Worm (Caenorhabditis elegans) whole organism, L3 larva: ENCODE measurements around the gene C49F8.14.
A peak's percentile ranks its signal among the peaks of the same experiment; 100 is the strongest.

Experiments used
- R02D3.7 ChIP-seq: fragments of 150-350 bp; optimal IDR thresholded peaks from 2 replicates; lab custom pipeline; 2014; ENCODE audit warnings: missing biosample characterization, missing genetic modification characterization
- aly-2 ChIP-seq: fragments of 150-350 bp; optimal IDR thresholded peaks from 2 replicates; lab custom pipeline; 2014; ENCODE audit warnings: missing biosample characterization, missing genetic modification characterization
- ama-1 ChIP-seq: fragments of 150-350 bp; optimal IDR thresholded peaks from 2 replicates; lab custom pipeline; 2018
- ceh-16 ChIP-seq: sonication (generic microtip); optimal IDR thresholded peaks from 2 replicates; lab custom pipeline; 2017; ENCODE audit warnings: missing biosample characterization, missing genetic modification characterization
- ceh-28 ChIP-seq: fragments of 150-350 bp; optimal IDR thresholded peaks from 2 replicates; lab custom pipeline; 2014; ENCODE audit warnings: missing biosample characterization, missing genetic modification reagents, missing genetic modification characterization
- ceh-82 ChIP-seq: fragments of 150-350 bp; optimal IDR thresholded peaks from 2 replicates; lab custom pipeline; 2014; ENCODE audit warnings: missing biosample characterization, missing genetic modification characterization
- ceh-9 ChIP-seq: sonication (generic microtip); optimal IDR thresholded peaks from 2 replicates; lab custom pipeline; 2018; ENCODE audit warnings: missing biosample characterization, missing genetic modification characterization
- egl-5 ChIP-seq: fragments of 150-350 bp; optimal IDR thresholded peaks from 2 replicates; lab custom pipeline; 2017; ENCODE audit warnings: missing biosample characterization, missing genetic modification reagents, missing genetic modification characterization, inconsistent platforms
- elt-1 ChIP-seq: fragments of 150-350 bp; optimal IDR thresholded peaks from 2 replicates; lab custom pipeline; 2014; ENCODE audit warnings: missing biosample characterization, missing genetic modification characterization
- elt-2 ChIP-seq: sonication (generic microtip); optimal IDR thresholded peaks from 2 replicates; lab custom pipeline; 2016; ENCODE audit warnings: missing genetic modification reagents, mild to moderate bottlenecking, missing genetic modification characterization, missing compliant biosample characterization
- elt-3 ChIP-seq, 3 experiments: fragments of 150-350 bp in 1 of 3; sonication (generic microtip) in 2 of 3; optimal IDR thresholded peaks; 2 replicates in 2 of 3; 4 replicates in 1 of 3; lab custom pipeline; 2014 to 2017; ENCODE audit warnings: missing biosample characterization in 3 of 3, missing genetic modification characterization in 3 of 3
- eor-1 ChIP-seq, 2 experiments: fragments of 150-350 bp; optimal IDR thresholded peaks; 2 replicates each; lab custom pipeline; 2014 to 2018; ENCODE audit warnings: missing biosample characterization in 2 of 2, missing genetic modification characterization in 2 of 2
- fkh-10 ChIP-seq: sonication (generic microtip); optimal IDR thresholded peaks from 2 replicates; lab custom pipeline; 2017; ENCODE audit warnings: missing biosample characterization, missing genetic modification reagents, missing genetic modification characterization
- hmg-11 ChIP-seq: sonication (generic microtip); optimal IDR thresholded peaks from 2 replicates; lab custom pipeline; 2016; ENCODE audit warnings: missing genetic modification characterization, missing compliant biosample characterization
- jun-1 ChIP-seq: fragments of 150-350 bp; optimal IDR thresholded peaks from 2 replicates; lab custom pipeline; 2014; ENCODE audit warnings: missing biosample characterization, missing genetic modification reagents, missing genetic modification characterization
- lin-15B ChIP-seq: fragments of 150-350 bp; optimal IDR thresholded peaks from 2 replicates; lab custom pipeline; 2014; ENCODE audit warnings: missing biosample characterization, missing genetic modification characterization
- lin-39 ChIP-seq: fragments of 150-350 bp; optimal IDR thresholded peaks from 2 replicates; lab custom pipeline; 2018; ENCODE audit warnings: missing biosample characterization, missing genetic modification reagents, missing genetic modification characterization
- mdl-1 ChIP-seq: fragments of 150-350 bp; optimal IDR thresholded peaks from 2 replicates; lab custom pipeline; 2014; ENCODE audit warnings: missing biosample characterization, missing genetic modification characterization
- mml-1 ChIP-seq: fragments of 150-350 bp; sonication (generic microtip); optimal IDR thresholded peaks from 3 replicates; lab custom pipeline; 2014; ENCODE audit warnings: missing biosample characterization, missing genetic modification characterization
- nfya-1 ChIP-seq: sonication (generic microtip); optimal IDR thresholded peaks from 2 replicates; lab custom pipeline; 2017; ENCODE audit warnings: missing genetic modification characterization, mild to moderate bottlenecking, missing compliant biosample characterization, antibody characterized with exemption, moderate library complexity; ENCODE audit not compliant: insufficient read depth
- nhr-11 ChIP-seq: fragments of 150-350 bp; optimal IDR thresholded peaks from 2 replicates; lab custom pipeline; 2014; ENCODE audit warnings: missing biosample characterization, missing genetic modification characterization
- nhr-12 ChIP-seq: fragments of 150-350 bp; optimal IDR thresholded peaks from 2 replicates; lab custom pipeline; 2014; ENCODE audit warnings: missing biosample characterization, missing genetic modification characterization
- nhr-23 ChIP-seq: fragments of 150-350 bp; optimal IDR thresholded peaks from 2 replicates; lab custom pipeline; 2014; ENCODE audit warnings: missing biosample characterization, missing genetic modification reagents, missing genetic modification characterization
- nhr-237 ChIP-seq: fragments of 150-350 bp; optimal IDR thresholded peaks from 2 replicates; lab custom pipeline; 2014; ENCODE audit warnings: missing biosample characterization, missing genetic modification characterization
- nhr-25 ChIP-seq: sonication (generic microtip); optimal IDR thresholded peaks from 2 replicates; lab custom pipeline; 2017; ENCODE audit warnings: missing biosample characterization, missing genetic modification characterization
- nhr-67 ChIP-seq: fragments of 150-350 bp; optimal IDR thresholded peaks from 2 replicates; lab custom pipeline; 2014; ENCODE audit warnings: missing biosample characterization, missing genetic modification characterization
- nhr-76 ChIP-seq: fragments of 150-350 bp; sonication (generic microtip); optimal IDR thresholded peaks from 5 replicates; lab custom pipeline; 2014; ENCODE audit warnings: missing biosample characterization, missing genetic modification characterization
- nhr-77 ChIP-seq: fragments of 150-350 bp; optimal IDR thresholded peaks from 2 replicates; lab custom pipeline; 2014; ENCODE audit warnings: missing biosample characterization, missing genetic modification characterization
- pha-4 ChIP-seq: fragments of 150-350 bp; optimal IDR thresholded peaks from 2 replicates; lab custom pipeline; 2014; ENCODE audit warnings: missing biosample characterization, missing genetic modification reagents, missing genetic modification characterization
- pqm-1 ChIP-seq: fragments of 150-350 bp; optimal IDR thresholded peaks from 2 replicates; lab custom pipeline; 2017; ENCODE audit warnings: missing biosample characterization, missing genetic modification characterization, inconsistent platforms
- skn-1 ChIP-seq: fragments of 150-350 bp; optimal IDR thresholded peaks from 2 replicates; lab custom pipeline; 2014; ENCODE audit warnings: missing biosample characterization, missing genetic modification characterization
- unc-39 ChIP-seq: sonication (generic microtip); optimal IDR thresholded peaks from 4 replicates; lab custom pipeline; 2017; ENCODE audit warnings: missing biosample characterization, missing genetic modification characterization
- unc-62 ChIP-seq: fragments of 150-350 bp; sonication (generic microtip); optimal IDR thresholded peaks from 4 replicates; lab custom pipeline; 2014; ENCODE audit warnings: missing biosample characterization, missing genetic modification reagents, missing genetic modification characterization
- ztf-11 ChIP-seq: fragments of 150-350 bp; optimal IDR thresholded peaks from 2 replicates; lab custom pipeline; 2014; ENCODE audit warnings: missing biosample characterization, missing genetic modification characterization
- ztf-4 ChIP-seq: fragments of 150-350 bp; optimal IDR thresholded peaks from 2 replicates; lab custom pipeline; 2014; ENCODE audit warnings: missing biosample characterization, missing genetic modification characterization

The C49F8.14 gene

DNA sequence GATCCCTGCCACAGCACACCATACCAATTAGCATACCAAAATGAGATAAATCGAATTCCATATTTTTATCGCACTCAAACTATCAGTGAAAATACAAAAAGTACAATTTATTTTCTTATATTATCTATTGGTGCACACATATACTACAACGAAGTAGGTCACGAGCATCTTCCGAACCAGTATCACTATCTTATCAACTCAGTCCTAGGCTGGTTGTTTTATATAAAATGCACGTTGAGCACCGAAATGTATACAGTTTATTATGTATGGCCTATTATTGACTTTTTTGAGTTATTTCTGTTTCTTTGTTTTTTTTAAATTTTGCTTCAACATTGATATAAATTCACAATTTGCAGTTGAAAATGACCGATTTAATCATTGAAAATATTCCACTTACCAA, 39.0 kb upstream of the C49F8.14 start, which contains the start of gene C29F7.2:
C29F7.2 (plus strand) TSS at position 357 of the 400 bp plus-strand sequence.
- TF ChIP-seq skn-1 (tag; lab: Kevin White, UChicago) = no peak
- TF ChIP-seq aly-2 (tag; lab: Kevin White, UChicago) = no peak
- TF ChIP-seq ceh-82 (tag; lab: Kevin White, UChicago) = no peak
- no peak for TF ChIP-seq fkh-10 (GFP tag; lab: Kevin White, UChicago)
- no peak for TF ChIP-seq nhr-12 (tag; lab: Kevin White, UChicago)
- no peak for TF ChIP-seq elt-3 (tag; optimal IDR thresholded peaks at IDR 0.05; lab: Kevin White, UChicago)
- no peak for TF ChIP-seq nhr-11 (tag; lab: Kevin White, UChicago)
- TF ChIP-seq lin-39 (tag; lab: Kevin White, UChicago) = no peak
- peak; percentile 94 for TF ChIP-seq elt-2 (tag; lab: Kevin White, UChicago)
- TF ChIP-seq elt-1 = no peak
- TF ChIP-seq ceh-16 = no peak
- TF ChIP-seq jun-1 (tag; lab: Kevin White, UChicago) = peak; percentile 31
- TF ChIP-seq pha-4 = peak; percentile 64
- TF ChIP-seq nfya-1 (tag; lab: Kevin White, UChicago) = no peak
- TF ChIP-seq R02D3.7 = no peak
- TF ChIP-seq mml-1 (tag; lab: Kevin White, UChicago) = no peak
- TF ChIP-seq pqm-1 = peak; percentile 95
- TF ChIP-seq egl-5 = no peak
- TF ChIP-seq nhr-67 = no peak
- TF ChIP-seq mdl-1 (tag; lab: Kevin White, UChicago) = no peak
- no peak for TF ChIP-seq unc-39
- no peak for TF ChIP-seq nhr-237
- no peak for TF ChIP-seq unc-62 (GFP tag; lab: Kevin White, UChicago)

DNA sequence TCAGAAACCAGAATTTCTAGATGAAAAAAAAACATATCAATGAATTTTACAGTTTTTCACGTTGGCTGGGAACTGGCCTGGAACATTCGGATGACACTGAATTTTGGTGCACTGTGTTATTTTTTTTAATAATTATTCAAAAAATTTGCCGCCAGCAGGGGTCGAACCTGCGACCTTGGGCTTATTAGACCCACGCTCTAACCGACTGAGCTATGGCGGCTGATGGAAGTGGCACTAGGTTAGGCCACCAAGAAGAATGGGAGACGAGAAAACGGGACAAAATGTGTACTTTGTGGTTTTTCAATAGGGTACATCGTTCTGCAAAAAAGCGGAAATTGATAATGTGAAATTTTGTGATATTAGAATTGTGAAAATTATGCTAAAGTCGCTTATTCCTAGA, 38.2 kb upstream of the C49F8.14 start:
- peak; percentile 69 for TF ChIP-seq pha-4
- peak; percentile 43 for TF ChIP-seq elt-2 (tag; lab: Kevin White, UChicago)
- TF ChIP-seq ceh-28 (tag; lab: Kevin White, UChicago) = no peak
- TF ChIP-seq hmg-11 = peak; percentile 67
- no peak for TF ChIP-seq fkh-10 (GFP tag; lab: Kevin White, UChicago)
- peak; percentile 41 for TF ChIP-seq lin-39 (tag; lab: Kevin White, UChicago)
- no peak for TF ChIP-seq ama-1 (lab: Kevin White, UChicago)
- no peak for TF ChIP-seq ztf-4
- TF ChIP-seq nhr-23 = peak; percentile 6
- peak; percentile 41 for TF ChIP-seq pqm-1
- no peak for TF ChIP-seq ceh-82 (tag; lab: Kevin White, UChicago)
- no peak for TF ChIP-seq skn-1 (tag; lab: Kevin White, UChicago)

ce11 chrX:13412307-13412706, 35.6 kb upstream of the C49F8.14 start:
- TF ChIP-seq lin-15B (tag; lab: Kevin White, UChicago) = no peak
- peak; percentile 70 for TF ChIP-seq elt-2 (tag; lab: Kevin White, UChicago)
- TF ChIP-seq, all 47 proteins: peak for 1

DNA sequence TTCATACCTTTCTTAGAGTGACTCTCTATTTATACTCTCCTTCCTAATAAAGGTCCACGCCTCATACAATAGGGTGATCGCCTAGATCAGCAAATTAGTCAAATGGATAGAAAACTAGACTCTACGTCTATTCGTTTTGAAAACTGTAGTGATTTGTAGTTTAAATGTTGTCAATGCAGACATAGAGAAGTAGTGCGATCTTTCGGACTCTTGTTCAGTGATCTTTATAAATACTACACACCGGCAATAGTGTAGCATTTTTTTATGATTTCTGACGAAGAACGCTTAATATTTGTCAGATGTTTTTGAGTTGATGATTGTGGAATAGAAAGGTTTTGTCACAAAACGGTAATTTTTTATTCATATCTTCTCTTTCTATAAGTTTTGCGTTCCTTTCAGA, 34.6 kb upstream of the C49F8.14 start:
- TF ChIP-seq elt-2 (tag; lab: Kevin White, UChicago) = peak; percentile 4
- no peak for TF ChIP-seq nhr-25
- TF ChIP-seq nhr-237 = no peak

DNA sequence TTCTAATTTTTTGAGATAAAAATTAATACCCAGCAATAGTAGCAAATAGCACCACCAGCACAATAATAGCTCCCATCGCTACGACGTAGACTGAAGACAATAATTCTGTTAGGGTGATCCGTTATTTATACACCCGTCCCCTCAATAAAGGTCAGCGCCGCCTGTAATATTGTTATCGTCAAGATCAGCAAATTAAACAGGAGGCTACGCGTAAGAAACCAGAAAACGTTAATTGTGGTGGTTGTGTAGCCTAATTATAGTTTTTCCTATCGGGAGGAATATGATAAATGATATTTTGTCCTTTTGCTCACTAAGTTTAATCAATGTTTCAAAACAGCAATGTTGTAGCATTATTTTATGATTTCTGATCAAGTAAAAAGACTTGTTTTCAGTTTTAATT, 32.8 kb upstream of the C49F8.14 start, which contains the start of the genes cyp-13B1 and C29F7.1:
cyp-13B1 (minus strand) TSS at position 101 of the 400 bp plus-strand sequence.
C29F7.1 (plus strand) TSS at position 394 of the 400 bp plus-strand sequence.
- TF ChIP-seq elt-2 (tag; lab: Kevin White, UChicago) (peak; percentile 47), lin-39 (tag; lab: Kevin White, UChicago) (no peak), pqm-1 (peak; percentile 50)

DNA sequence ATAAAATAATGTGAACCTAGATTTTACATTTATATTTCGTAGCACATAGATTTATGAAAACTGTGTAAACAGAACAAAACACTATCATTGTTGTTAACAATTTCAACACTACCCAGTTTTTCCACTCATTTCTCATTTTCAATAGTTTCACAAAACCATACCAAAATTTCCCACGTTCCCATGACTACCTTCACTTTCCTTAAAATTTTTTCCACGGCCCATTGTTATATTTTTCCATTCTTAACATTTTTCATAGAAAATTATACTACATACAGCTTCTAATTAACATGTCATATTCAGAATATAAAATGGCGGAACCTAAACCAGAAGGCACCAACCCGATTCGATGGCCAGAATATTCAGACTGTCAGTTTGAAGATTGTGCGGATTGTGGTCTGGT, 25.0 kb upstream of the C49F8.14 start, which contains the start of gene F02C12.1:
F02C12.1 (plus strand) TSS at position 301 of the 400 bp plus-strand sequence.
- TF ChIP-seq unc-39 (no peak), nhr-12 (tag; lab: Kevin White, UChicago) (no peak), ceh-9 (tag; lab: Kevin White, UChicago) (no peak), lin-39 (tag; lab: Kevin White, UChicago) (no peak), R02D3.7 (no peak), eor-1 (tag; optimal IDR thresholded peaks at IDR 0.05; lab: Kevin White, UChicago) (no peak), ceh-28 (tag; lab: Kevin White, UChicago) (no peak), ztf-11 (tag; lab: Kevin White, UChicago) (no peak), nhr-77 (tag; lab: Kevin White, UChicago) (no peak), ceh-82 (tag; lab: Kevin White, UChicago) (no peak), pqm-1 (no peak), lin-15B (tag; lab: Kevin White, UChicago) (no peak), nhr-76 (tag; lab: Kevin White, UChicago) (no peak), mml-1 (tag; lab: Kevin White, UChicago) (no peak)
